Worm (Caenorhabditis elegans) whole organism, young adult: Measurements from ENCODE around the gene T09A5.5.

Experiments
- B0261.1 ChIP-seq: sonication (generic microtip); optimal IDR thresholded peaks from 2 replicates; lab custom pipeline; 2016; ENCODE audit warnings: mild to moderate bottlenecking, missing genetic modification characterization, moderate library complexity, missing compliant biosample characterization
- C06A6.2 ChIP-seq: fragments of 200-800 bp; sonication (Bioruptor generic); conservative IDR thresholded peaks from 2 replicates; pipeline ENCODE4 v1.3.6; 2022; ENCODE audit warnings: missing genetic modification characterization, missing compliant biosample characterization
- D2030.7 ChIP-seq: fragments of 200-800 bp; sonication (Bioruptor generic); IDR thresholded peaks from 2 replicates; pipeline ENCODE4 v1.3.6; 2022; ENCODE audit warnings: missing genetic modification reagents, missing genetic modification characterization, missing compliant biosample characterization
- F10E7.11 ChIP-seq: sonication (generic microtip); optimal IDR thresholded peaks from 2 replicates; lab custom pipeline; 2017; ENCODE audit warnings: mild to moderate bottlenecking, missing genetic modification characterization, moderate library complexity, missing compliant biosample characterization
- F37B4.10 ChIP-seq: fragments of 200-800 bp; sonication (Bioruptor generic); IDR thresholded peaks from 2 replicates; pipeline ENCODE4 v1.3.6; 2022; ENCODE audit warnings: missing genetic modification characterization, missing compliant biosample characterization
- F55B11.4 ChIP-seq: sonication (generic microtip); optimal IDR thresholded peaks from 2 replicates; lab custom pipeline; 2016; ENCODE audit warnings: missing compliant biosample characterization, missing genetic modification characterization, borderline replicate concordance; ENCODE audit not compliant: insufficient read depth
- F57C9.4 ChIP-seq: sonication (generic microtip); optimal IDR thresholded peaks from 2 replicates; lab custom pipeline; 2017; ENCODE audit warnings: mild to moderate bottlenecking, missing genetic modification characterization, missing compliant biosample characterization
- Y53G8AR.9 ChIP-seq: fragments of 200-800 bp; sonication (Bioruptor generic); conservative IDR thresholded peaks from 2 replicates; pipeline ENCODE4 v1.3.6; 2022; ENCODE audit warnings: missing genetic modification reagents, missing genetic modification characterization, missing compliant biosample characterization
- Y67H2A.10 ChIP-seq: fragments of 200-800 bp; sonication (Bioruptor generic); conservative IDR thresholded peaks from 2 replicates; pipeline ENCODE4 v1.3.6; 2022; ENCODE audit warnings: missing genetic modification reagents, missing genetic modification characterization, missing compliant biosample characterization
- ZK185.1 ChIP-seq: sonication (generic microtip); optimal IDR thresholded peaks from 2 replicates; lab custom pipeline; 2016; ENCODE audit warnings: mild to moderate bottlenecking, missing genetic modification characterization, missing compliant biosample characterization; ENCODE audit not compliant: poor library complexity, severe bottlenecking
- ama-1 ChIP-seq, 3 experiments: fragments of 150-350 bp in 1 of 3; sonication (generic microtip) in 2 of 3; optimal IDR thresholded peaks; 2 replicates each; lab custom pipeline; 2014 to 2018; ENCODE audit warnings: missing biosample characterization in 2 of 3, missing genetic modification characterization in 2 of 3, missing genetic modification reagents in 2 of 3
- athp-1 ChIP-seq: sonication (generic microtip); optimal IDR thresholded peaks from 2 replicates; lab custom pipeline; 2017; ENCODE audit warnings: mild to moderate bottlenecking, missing genetic modification characterization, missing compliant biosample characterization
- bed-2 ChIP-seq: fragments of 200-800 bp; sonication (Bioruptor generic); IDR thresholded peaks from 2 replicates; pipeline ENCODE4 v1.3.6; 2022; ENCODE audit warnings: missing genetic modification reagents, missing genetic modification characterization, missing compliant biosample characterization
- cebp-1 ChIP-seq, 2 experiments: fragments of 200-800 bp in 1 of 2; sonication (Bioruptor generic) in 1 of 2; sonication (generic microtip) in 1 of 2; IDR thresholded peaks in 1 of 2; optimal IDR thresholded peaks in 1 of 2; 2 replicates each; pipeline versions ENCODE4 v1.3.6 to Lab custom; 2017 to 2022; ENCODE audit warnings: missing compliant biosample characterization in 2 of 2, missing genetic modification characterization in 2 of 2, mild to moderate bottlenecking in 1 of 2, missing genetic modification reagents in 1 of 2, moderate library complexity in 1 of 2
- ceh-79 ChIP-seq: sonication (generic microtip); optimal IDR thresholded peaks from 2 replicates; lab custom pipeline; 2017; ENCODE audit warnings: mild to moderate bottlenecking, missing genetic modification characterization, missing compliant biosample characterization
- ceh-91 ChIP-seq: fragments of 200-800 bp; sonication (Bioruptor generic); IDR thresholded peaks from 2 replicates; pipeline ENCODE4 v1.3.6; 2022; ENCODE audit warnings: missing genetic modification reagents, missing genetic modification characterization, missing compliant biosample characterization
- die-1 ChIP-seq: sonication (generic microtip); optimal IDR thresholded peaks from 2 replicates; lab custom pipeline; 2016; ENCODE audit warnings: missing genotype, mild to moderate bottlenecking, missing genetic modification characterization, missing compliant biosample characterization
- dox-1 ChIP-seq: fragments of 200-800 bp; sonication (Bioruptor generic); IDR thresholded peaks from 2 replicates; pipeline ENCODE4 v1.3.6; 2022; ENCODE audit warnings: missing genetic modification reagents, missing genetic modification characterization, missing compliant biosample characterization
- dpl-1 ChIP-seq: fragments of 150-350 bp; optimal IDR thresholded peaks from 2 replicates; lab custom pipeline; 2014; ENCODE audit warnings: missing biosample characterization, missing genetic modification reagents, missing genetic modification characterization
- ekl-4 ChIP-seq: fragments of 200-800 bp; sonication (Bioruptor generic); IDR thresholded peaks from 2 replicates; pipeline ENCODE4 v1.3.6; 2022; ENCODE audit warnings: missing genetic modification reagents, missing genetic modification characterization, missing compliant biosample characterization
- hlh-12 ChIP-seq: sonication (generic microtip); optimal IDR thresholded peaks from 2 replicates; lab custom pipeline; 2016; ENCODE audit warnings: missing genetic modification characterization, missing compliant biosample characterization
- let-607 ChIP-seq, 2 experiments: fragments of 200-800 bp in 1 of 2; sonication (Bioruptor generic) in 1 of 2; sonication (generic microtip) in 1 of 2; optimal IDR thresholded peaks; 2 replicates each; lab custom pipeline; 2016 to 2018; ENCODE audit warnings: mild to moderate bottlenecking in 2 of 2, missing compliant biosample characterization in 2 of 2, missing genetic modification characterization in 2 of 2, moderate library complexity in 2 of 2, missing genotype in 1 of 2
- lin-26 ChIP-seq: fragments of 200-800 bp; sonication (Bioruptor generic); IDR thresholded peaks from 2 replicates; pipeline ENCODE4 v1.3.6; 2022; ENCODE audit warnings: missing genetic modification reagents, missing genetic modification characterization, missing compliant biosample characterization
- lin-35 ChIP-seq, 3 experiments: fragments of 150-350 bp in 2 of 3; sonication (generic microtip) in 1 of 3; optimal IDR thresholded peaks; 2 replicates each; lab custom pipeline; 2014 to 2018; ENCODE audit warnings: missing biosample characterization in 3 of 3, missing genetic modification characterization in 3 of 3, missing genetic modification reagents in 3 of 3
- lin-40 ChIP-seq: sonication (generic microtip); optimal IDR thresholded peaks from 2 replicates; lab custom pipeline; 2016; ENCODE audit warnings: missing genetic modification characterization, mild to moderate bottlenecking, missing compliant biosample characterization, missing genotype, missing genetic modification reagents
- lsy-27 ChIP-seq: sonication (generic microtip); optimal IDR thresholded peaks from 2 replicates; lab custom pipeline; 2017; ENCODE audit warnings: missing genetic modification characterization, mild to moderate bottlenecking, missing compliant biosample characterization, antibody characterized with exemption, missing genotype, borderline replicate concordance; ENCODE audit not compliant: insufficient read depth
- nfya-1 ChIP-seq: sonication (generic microtip); optimal IDR thresholded peaks from 2 replicates; lab custom pipeline; 2017; ENCODE audit warnings: antibody characterized with exemption, missing compliant biosample characterization, missing genetic modification characterization, borderline replicate concordance; ENCODE audit not compliant: insufficient read depth
- nhr-120 ChIP-seq: fragments of 200-800 bp; sonication (Bioruptor generic); IDR thresholded peaks from 2 replicates; pipeline ENCODE4 v1.3.6; 2022; ENCODE audit warnings: missing genetic modification characterization, missing compliant biosample characterization
- nhr-80 ChIP-seq: sonication (generic microtip); optimal IDR thresholded peaks from 2 replicates; lab custom pipeline; 2016; ENCODE audit warnings: missing genetic modification characterization, missing compliant biosample characterization
- pha-4 ChIP-seq: fragments of 150-350 bp; sonication (generic microtip); optimal IDR thresholded peaks from 2 replicates; lab custom pipeline; 2014; ENCODE audit warnings: missing biosample characterization, missing genetic modification reagents, missing genetic modification characterization
- rec-8 ChIP-seq, 2 experiments: sonication (generic microtip); optimal IDR thresholded peaks; 2 replicates each; lab custom pipeline; 2016; ENCODE audit warnings: mild to moderate bottlenecking in 2 of 2, missing genetic modification characterization in 2 of 2, missing genetic modification reagents in 2 of 2, missing genotype in 2 of 2, missing biosample characterization in 1 of 2, missing compliant biosample characterization in 1 of 2, moderate library complexity in 1 of 2
- sptf-2 ChIP-seq: fragments of 200-800 bp; sonication (Bioruptor generic); optimal IDR thresholded peaks from 2 replicates; lab custom pipeline; 2018; ENCODE audit warnings: mild to moderate bottlenecking, missing genetic modification characterization, missing compliant biosample characterization
- unc-130 ChIP-seq: sonication (generic microtip); optimal IDR thresholded peaks from 2 replicates; lab custom pipeline; 2016; ENCODE audit warnings: missing genetic modification reagents, missing genetic modification characterization, missing compliant biosample characterization
- unc-62 ChIP-seq: fragments of 150-350 bp; optimal IDR thresholded peaks from 2 replicates; lab custom pipeline; 2014; ENCODE audit warnings: missing biosample characterization, missing genetic modification reagents, missing genetic modification characterization
- zfh-2 ChIP-seq: fragments of 200-800 bp; sonication (Bioruptor generic); conservative IDR thresholded peaks from 2 replicates; pipeline ENCODE4 v1.3.6; 2022; ENCODE audit warnings: missing genetic modification reagents, missing genetic modification characterization, missing compliant biosample characterization
- zim-3 ChIP-seq: sonication (generic microtip); optimal IDR thresholded peaks from 2 replicates; lab custom pipeline; 2017; ENCODE audit warnings: mild to moderate bottlenecking, missing genetic modification characterization, moderate library complexity, missing compliant biosample characterization
- ztf-25 ChIP-seq: fragments of 200-800 bp; sonication (Bioruptor generic); IDR thresholded peaks from 2 replicates; pipeline ENCODE4 v1.3.6; 2022; ENCODE audit warnings: missing genetic modification reagents, missing genetic modification characterization, missing compliant biosample characterization

T09A5.5 gene

ce11 chrII:7816163-7816776, 37.3 kb downstream of the T09A5.5 start, which contains the start of gene cki-2 (continued):
- TF ChIP-seq B0261.1 (no peak), zfh-2 (GFP tag; lab: Robert Waterston, UW) (no peak), nhr-120 (GFP tag; lab: Robert Waterston, UW) (no peak), ama-1 (optimal IDR thresholded peaks at IDR 0.05; lab: Kevin White, UChicago) (no peak), ama-1 (GFP tag; optimal IDR thresholded peaks at IDR 0.05; lab: Kevin White, UChicago) (no peak), sptf-2 (GFP tag; lab: Kevin White, UChicago) (no peak), lsy-27 (tag; lab: Kevin White, UChicago) (no peak), dpl-1 (GFP tag; lab: Kevin White, UChicago) (peak; percentile 57), Y53G8AR.9 (no peak), F37B4.10 (no peak), ZK185.1 (tag; lab: Kevin White, UChicago) (no peak), ztf-25 (GFP tag; lab: Robert Waterston, UW) (no peak), C06A6.2 (GFP tag; lab: Robert Waterston, UW) (no peak), ceh-91 (GFP tag; lab: Robert Waterston, UW) (peak; percentile 42; the same call in 1 of the 2 replicates), lin-35 (GFP tag; optimal IDR thresholded peaks at IDR 0.05; lab: Kevin White, UChicago) (no peak), F57C9.4 (no peak), unc-130 (GFP tag; lab: Kevin White, UChicago) (no peak), D2030.7 (GFP tag; lab: Robert Waterston, UW) (peak; percentile 37; the same call in 1 of the 2 replicates), Y67H2A.10 (no peak), dox-1 (peak; percentile 50; the same call in 1 of the 2 replicates), lin-26 (GFP tag; lab: Robert Waterston, UW) (no peak)

DNA sequence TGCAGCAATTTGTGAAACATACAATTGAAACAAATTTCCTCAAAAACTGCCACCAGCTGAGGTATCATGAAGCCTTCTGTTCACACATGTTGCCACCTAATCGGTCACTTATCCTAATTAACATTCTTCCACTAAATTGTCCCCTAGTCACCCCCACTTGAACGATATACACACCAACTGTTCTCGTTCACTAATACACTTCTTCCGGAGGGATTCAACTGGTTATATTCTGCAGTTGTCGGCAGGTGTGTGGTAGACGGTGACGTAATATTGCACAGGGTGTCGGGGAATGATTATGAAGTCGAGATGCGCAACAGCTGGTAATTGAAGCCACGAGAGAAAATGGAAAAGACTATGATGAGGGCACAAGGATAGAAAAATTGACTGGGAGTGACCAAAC, 38.2 kb downstream of the T09A5.5 start:
- TF ChIP-seq ztf-25 (GFP tag; lab: Robert Waterston, UW) (0 out of 2 replicates have a peak, but pooled peaks have one; percentile 16), zfh-2 (GFP tag; lab: Robert Waterston, UW) (no peak), F55B11.4 (tag; lab: Kevin White, UChicago) (no peak), ceh-79 (tag; lab: Kevin White, UChicago) (no peak)

ce11 chrII:7814915-7815314, 38.7 kb downstream of the T09A5.5 start:
- TF ChIP-seq rec-8 (tag; optimal IDR thresholded peaks at IDR 0.05; lab: Kevin White, UChicago) (no peak), cebp-1 (GFP tag; IDR thresholded peaks at IDR 0.05; lab: Robert Waterston, UW) (no peak), cebp-1 (tag; optimal IDR thresholded peaks at IDR 0.05; lab: Kevin White, UChicago) (peak; percentile 17), let-607 (tag; optimal IDR thresholded peaks at IDR 0.05; lab: Kevin White, UChicago) (peak in 1 of 2 experiments; percentile 17), ekl-4 (no peak), D2030.7 (GFP tag; lab: Robert Waterston, UW) (no peak), pha-4 (tag; lab: Kevin White, UChicago) (no peak), bed-2 (no peak), lin-40 (tag; lab: Kevin White, UChicago) (no peak), F10E7.11 (no peak), zim-3 (tag; lab: Kevin White, UChicago) (no peak), hlh-12 (tag; lab: Kevin White, UChicago) (no peak), ZK185.1 (tag; lab: Kevin White, UChicago) (no peak), athp-1 (tag; lab: Kevin White, UChicago) (no peak), nfya-1 (tag; lab: Kevin White, UChicago) (no peak), unc-62 (GFP tag; lab: Kevin White, UChicago) (peak; percentile 97), nhr-80 (tag; lab: Kevin White, UChicago) (peak; percentile 84), dox-1 (peak; percentile 6; the same call in 1 of the 2 replicates), die-1 (no peak)
